Worm (Caenorhabditis elegans): ENCODE measurements around the gene Y73F8A.1159.

The Y73F8A.1159 gene

ce11 chrIV:15394544-15395125, 3.8 kb upstream of the Y73F8A.1159 start:
- no peak for TF ChIP-seq blmp-1 (tag; optimal IDR thresholded peaks at IDR 0.05)
- TF ChIP-seq pha-4 (tag; optimal IDR thresholded peaks at IDR 0.05): no peak
- no peak for TF ChIP-seq mls-2 (tag; optimal IDR thresholded peaks at IDR 0.05)
- no peak for TF ChIP-seq hlh-1 (tag; optimal IDR thresholded peaks at IDR 0.05)
- TF ChIP-seq nhr-28 (tag; optimal IDR thresholded peaks at IDR 0.05): no peak
- TF ChIP-seq sem-2 (GFP tag; optimal IDR thresholded peaks at IDR 0.05): no peak
- TF ChIP-seq lin-13 (tag; optimal IDR thresholded peaks at IDR 0.05): no peak
- TF ChIP-seq ces-1 (GFP tag; optimal IDR thresholded peaks at IDR 0.05): no peak
- TF ChIP-seq ceh-39 (tag; optimal IDR thresholded peaks at IDR 0.05): no peak
- TF ChIP-seq ceh-83 (GFP tag; optimal IDR thresholded peaks at IDR 0.05): no peak
- TF ChIP-seq M03D4.4 (tag; optimal IDR thresholded peaks at IDR 0.05): no peak
- TF ChIP-seq unc-62 (GFP tag; optimal IDR thresholded peaks at IDR 0.05): no peak
- TF ChIP-seq lin-32 (GFP tag; optimal IDR thresholded peaks at IDR 0.05): no peak
- no peak for TF ChIP-seq nhr-76 (tag; optimal IDR thresholded peaks at IDR 0.05)
- TF ChIP-seq unc-39 (tag; optimal IDR thresholded peaks at IDR 0.05): no peak
- no peak for TF ChIP-seq drap-1 (GFP tag; optimal IDR thresholded peaks at IDR 0.05)
- TF ChIP-seq nhr-12 (tag; optimal IDR thresholded peaks at IDR 0.05): no peak

ce11 chrIV:15393186-15393585, 2.4 kb upstream of the Y73F8A.1159 start:
- no peak for TF ChIP-seq elt-3 (tag; optimal IDR thresholded peaks at IDR 0.05)

- TF ChIP-seq unc-39 (tag; optimal IDR thresholded peaks at IDR 0.05): no peak
These were observed 722 bp upstream of the Y73F8A.1159 start for ce11 chrIV:15391549-15391948.

ce11 chrIV:15385181-15385580, 5.6 kb downstream of the Y73F8A.1159 start:
- TF ChIP-seq lin-13 (tag; optimal IDR thresholded peaks at IDR 0.05) (no peak), ztf-11 (tag; optimal IDR thresholded peaks at IDR 0.05) (no peak), sem-2 (GFP tag; optimal IDR thresholded peaks at IDR 0.05) (no peak), unc-39 (tag; optimal IDR thresholded peaks at IDR 0.05) (no peak), lin-32 (GFP tag; optimal IDR thresholded peaks at IDR 0.05) (no peak), unc-120 (tag; optimal IDR thresholded peaks at IDR 0.05; ENCODE audit: poor library complexity, severe bottlenecking) (no peak), nhr-28 (tag; optimal IDR thresholded peaks at IDR 0.05) (no peak), hlh-1 (tag; optimal IDR thresholded peaks at IDR 0.05) (no peak), nhr-237 (tag; optimal IDR thresholded peaks at IDR 0.05) (no peak), pha-4 (tag; optimal IDR thresholded peaks at IDR 0.05) (no peak), ceh-43 (GFP tag; optimal IDR thresholded peaks at IDR 0.05) (no peak), bed-3 (GFP tag; optimal IDR thresholded peaks at IDR 0.05) (no peak), tbx-8 (GFP tag; optimal IDR thresholded peaks at IDR 0.05) (no peak), ceh-83 (GFP tag; optimal IDR thresholded peaks at IDR 0.05) (no peak), drap-1 (GFP tag; optimal IDR thresholded peaks at IDR 0.05) (no peak), elt-3 (tag; optimal IDR thresholded peaks at IDR 0.05) (no peak), zip-8 (tag; optimal IDR thresholded peaks at IDR 0.05) (no peak), elt-1 (tag; optimal IDR thresholded peaks at IDR 0.05; ENCODE audit: borderline replicate concordance, insufficient read depth) (no peak)

ce11 chrIV:15382539-15382938, 8.3 kb downstream of the Y73F8A.1159 start:
- TF ChIP-seq elt-3 (tag; optimal IDR thresholded peaks at IDR 0.05): no peak
- no peak for TF ChIP-seq lin-13 (tag; optimal IDR thresholded peaks at IDR 0.05)
- TF ChIP-seq M03D4.4 (tag; optimal IDR thresholded peaks at IDR 0.05): no peak
- TF ChIP-seq flh-1 (GFP tag; optimal IDR thresholded peaks at IDR 0.05): no peak
- no peak for TF ChIP-seq ceh-83 (GFP tag; optimal IDR thresholded peaks at IDR 0.05)
- no peak for TF ChIP-seq nhr-12 (tag; optimal IDR thresholded peaks at IDR 0.05)
- no peak for TF ChIP-seq pha-4 (tag; optimal IDR thresholded peaks at IDR 0.05)
- TF ChIP-seq unc-62 (GFP tag; optimal IDR thresholded peaks at IDR 0.05): no peak
- no peak for TF ChIP-seq sem-2 (GFP tag; optimal IDR thresholded peaks at IDR 0.05)
- no peak for TF ChIP-seq blmp-1 (tag; optimal IDR thresholded peaks at IDR 0.05)
- no peak for TF ChIP-seq mls-2 (tag; optimal IDR thresholded peaks at IDR 0.05)
- no peak for TF ChIP-seq sptf-1 (tag; optimal IDR thresholded peaks at IDR 0.05)

- TF ChIP-seq elt-3 (tag; optimal IDR thresholded peaks at IDR 0.05) (no peak), blmp-1 (tag; optimal IDR thresholded peaks at IDR 0.05) (no peak), mls-2 (tag; optimal IDR thresholded peaks at IDR 0.05) (no peak), sem-2 (GFP tag; optimal IDR thresholded peaks at IDR 0.05) (no peak), nhr-237 (tag; optimal IDR thresholded peaks at IDR 0.05) (no peak), zip-8 (tag; optimal IDR thresholded peaks at IDR 0.05) (no peak)
These were observed 9.0 kb downstream of the Y73F8A.1159 start for ce11 chrIV:15381826-15382225.
